Worm (Caenorhabditis elegans) whole organism, L3 larva: ENCODE data around the gene W02G9.3.

Experiments
- R02D3.7 ChIP-seq: fragments of 150-350 bp; optimal IDR thresholded peaks from 2 replicates; lab custom pipeline; 2014; ENCODE audit warnings: missing biosample characterization, missing genetic modification characterization
- ZK546.5 ChIP-seq: sonication (generic microtip); optimal IDR thresholded peaks from 2 replicates; lab custom pipeline; 2017; ENCODE audit warnings: missing biosample characterization, missing genetic modification characterization
- aly-2 ChIP-seq: fragments of 150-350 bp; optimal IDR thresholded peaks from 2 replicates; lab custom pipeline; 2014; ENCODE audit warnings: missing biosample characterization, missing genetic modification characterization
- ama-1 ChIP-seq: fragments of 150-350 bp; optimal IDR thresholded peaks from 2 replicates; lab custom pipeline; 2018
- ceh-16 ChIP-seq: sonication (generic microtip); optimal IDR thresholded peaks from 2 replicates; lab custom pipeline; 2017; ENCODE audit warnings: missing biosample characterization, missing genetic modification characterization
- ceh-28 ChIP-seq: fragments of 150-350 bp; optimal IDR thresholded peaks from 2 replicates; lab custom pipeline; 2014; ENCODE audit warnings: missing biosample characterization, missing genetic modification reagents, missing genetic modification characterization
- ceh-82 ChIP-seq: fragments of 150-350 bp; optimal IDR thresholded peaks from 2 replicates; lab custom pipeline; 2014; ENCODE audit warnings: missing biosample characterization, missing genetic modification characterization
- daf-12 ChIP-seq: fragments of 150-350 bp; optimal IDR thresholded peaks from 2 replicates; lab custom pipeline; 2014; ENCODE audit warnings: missing biosample characterization, missing genetic modification reagents, missing genetic modification characterization
- egl-27 ChIP-seq: sonication (generic microtip); optimal IDR thresholded peaks from 4 replicates; lab custom pipeline; 2017; ENCODE audit warnings: missing biosample characterization, missing genetic modification reagents, missing genetic modification characterization
- egl-5 ChIP-seq: fragments of 150-350 bp; optimal IDR thresholded peaks from 2 replicates; lab custom pipeline; 2017; ENCODE audit warnings: missing biosample characterization, missing genetic modification reagents, missing genetic modification characterization, inconsistent platforms
- elt-1 ChIP-seq: fragments of 150-350 bp; optimal IDR thresholded peaks from 2 replicates; lab custom pipeline; 2014; ENCODE audit warnings: missing biosample characterization, missing genetic modification characterization
- elt-2 ChIP-seq: sonication (generic microtip); optimal IDR thresholded peaks from 2 replicates; lab custom pipeline; 2016; ENCODE audit warnings: missing genetic modification reagents, mild to moderate bottlenecking, missing genetic modification characterization, missing compliant biosample characterization
- elt-3 ChIP-seq, 3 experiments: fragments of 150-350 bp in 1 of 3; sonication (generic microtip) in 2 of 3; optimal IDR thresholded peaks; 2 replicates in 2 of 3; 4 replicates in 1 of 3; lab custom pipeline; 2014 to 2017; ENCODE audit warnings: missing biosample characterization in 3 of 3, missing genetic modification characterization in 3 of 3
- eor-1 ChIP-seq, 2 experiments: fragments of 150-350 bp; optimal IDR thresholded peaks; 2 replicates each; lab custom pipeline; 2014 to 2018; ENCODE audit warnings: missing biosample characterization in 2 of 2, missing genetic modification characterization in 2 of 2
- fos-1 ChIP-seq: fragments of 150-350 bp; optimal IDR thresholded peaks from 2 replicates; lab custom pipeline; 2014; ENCODE audit warnings: missing biosample characterization, missing genetic modification characterization
- hmg-11 ChIP-seq: sonication (generic microtip); optimal IDR thresholded peaks from 2 replicates; lab custom pipeline; 2016; ENCODE audit warnings: missing genetic modification characterization, missing compliant biosample characterization
- jun-1 ChIP-seq: fragments of 150-350 bp; optimal IDR thresholded peaks from 2 replicates; lab custom pipeline; 2014; ENCODE audit warnings: missing biosample characterization, missing genetic modification reagents, missing genetic modification characterization
- lin-15B ChIP-seq: fragments of 150-350 bp; optimal IDR thresholded peaks from 2 replicates; lab custom pipeline; 2014; ENCODE audit warnings: missing biosample characterization, missing genetic modification characterization
- lin-39 ChIP-seq: fragments of 150-350 bp; optimal IDR thresholded peaks from 2 replicates; lab custom pipeline; 2018; ENCODE audit warnings: missing biosample characterization, missing genetic modification reagents, missing genetic modification characterization
- lsy-12 ChIP-seq: sonication (generic microtip); optimal IDR thresholded peaks from 2 replicates; lab custom pipeline; 2016; ENCODE audit warnings: mild to moderate bottlenecking, missing genetic modification characterization, missing compliant biosample characterization
- mdl-1 ChIP-seq: fragments of 150-350 bp; optimal IDR thresholded peaks from 2 replicates; lab custom pipeline; 2014; ENCODE audit warnings: missing biosample characterization, missing genetic modification characterization
- mml-1 ChIP-seq: fragments of 150-350 bp; sonication (generic microtip); optimal IDR thresholded peaks from 3 replicates; lab custom pipeline; 2014; ENCODE audit warnings: missing biosample characterization, missing genetic modification characterization
- nfya-1 ChIP-seq: sonication (generic microtip); optimal IDR thresholded peaks from 2 replicates; lab custom pipeline; 2017; ENCODE audit warnings: missing genetic modification characterization, mild to moderate bottlenecking, missing compliant biosample characterization, antibody characterized with exemption, moderate library complexity; ENCODE audit not compliant: insufficient read depth
- nhr-11 ChIP-seq: fragments of 150-350 bp; optimal IDR thresholded peaks from 2 replicates; lab custom pipeline; 2014; ENCODE audit warnings: missing biosample characterization, missing genetic modification characterization
- nhr-12 ChIP-seq: fragments of 150-350 bp; optimal IDR thresholded peaks from 2 replicates; lab custom pipeline; 2014; ENCODE audit warnings: missing biosample characterization, missing genetic modification characterization
- nhr-23 ChIP-seq: fragments of 150-350 bp; optimal IDR thresholded peaks from 2 replicates; lab custom pipeline; 2014; ENCODE audit warnings: missing biosample characterization, missing genetic modification reagents, missing genetic modification characterization
- nhr-237 ChIP-seq: fragments of 150-350 bp; optimal IDR thresholded peaks from 2 replicates; lab custom pipeline; 2014; ENCODE audit warnings: missing biosample characterization, missing genetic modification characterization
- nhr-25 ChIP-seq: sonication (generic microtip); optimal IDR thresholded peaks from 2 replicates; lab custom pipeline; 2017; ENCODE audit warnings: missing biosample characterization, missing genetic modification characterization
- nhr-43 ChIP-seq: sonication (generic microtip); optimal IDR thresholded peaks from 2 replicates; lab custom pipeline; 2016; ENCODE audit warnings: mild to moderate bottlenecking, missing genetic modification characterization, missing compliant biosample characterization; ENCODE audit not compliant: poor library complexity, severe bottlenecking
- nhr-76 ChIP-seq: fragments of 150-350 bp; sonication (generic microtip); optimal IDR thresholded peaks from 5 replicates; lab custom pipeline; 2014; ENCODE audit warnings: missing biosample characterization, missing genetic modification characterization
- nhr-77 ChIP-seq: fragments of 150-350 bp; optimal IDR thresholded peaks from 2 replicates; lab custom pipeline; 2014; ENCODE audit warnings: missing biosample characterization, missing genetic modification characterization
- pha-4 ChIP-seq: fragments of 150-350 bp; optimal IDR thresholded peaks from 2 replicates; lab custom pipeline; 2014; ENCODE audit warnings: missing biosample characterization, missing genetic modification reagents, missing genetic modification characterization
- pqm-1 ChIP-seq: fragments of 150-350 bp; optimal IDR thresholded peaks from 2 replicates; lab custom pipeline; 2017; ENCODE audit warnings: missing biosample characterization, missing genetic modification characterization, inconsistent platforms
- sea-2 ChIP-seq: fragments of 150-350 bp; sonication (generic microtip); optimal IDR thresholded peaks from 4 replicates; lab custom pipeline; 2014; ENCODE audit warnings: missing biosample characterization, missing genetic modification reagents, missing genetic modification characterization
- skn-1 ChIP-seq: fragments of 150-350 bp; optimal IDR thresholded peaks from 2 replicates; lab custom pipeline; 2014; ENCODE audit warnings: missing biosample characterization, missing genetic modification characterization
- tbx-2 ChIP-seq: sonication (generic microtip); optimal IDR thresholded peaks from 2 replicates; lab custom pipeline; 2016; ENCODE audit warnings: mild to moderate bottlenecking, missing genetic modification characterization, missing compliant biosample characterization
- unc-62 ChIP-seq: fragments of 150-350 bp; sonication (generic microtip); optimal IDR thresholded peaks from 4 replicates; lab custom pipeline; 2014; ENCODE audit warnings: missing biosample characterization, missing genetic modification reagents, missing genetic modification characterization
- zag-1 ChIP-seq: fragments of 150-350 bp; optimal IDR thresholded peaks from 2 replicates; lab custom pipeline; 2014; ENCODE audit warnings: missing biosample characterization, missing genetic modification characterization
- ztf-11 ChIP-seq: fragments of 150-350 bp; optimal IDR thresholded peaks from 2 replicates; lab custom pipeline; 2014; ENCODE audit warnings: missing biosample characterization, missing genetic modification characterization
- ztf-4 ChIP-seq: fragments of 150-350 bp; optimal IDR thresholded peaks from 2 replicates; lab custom pipeline; 2014; ENCODE audit warnings: missing biosample characterization, missing genetic modification characterization

W02G9.3 gene

DNA sequence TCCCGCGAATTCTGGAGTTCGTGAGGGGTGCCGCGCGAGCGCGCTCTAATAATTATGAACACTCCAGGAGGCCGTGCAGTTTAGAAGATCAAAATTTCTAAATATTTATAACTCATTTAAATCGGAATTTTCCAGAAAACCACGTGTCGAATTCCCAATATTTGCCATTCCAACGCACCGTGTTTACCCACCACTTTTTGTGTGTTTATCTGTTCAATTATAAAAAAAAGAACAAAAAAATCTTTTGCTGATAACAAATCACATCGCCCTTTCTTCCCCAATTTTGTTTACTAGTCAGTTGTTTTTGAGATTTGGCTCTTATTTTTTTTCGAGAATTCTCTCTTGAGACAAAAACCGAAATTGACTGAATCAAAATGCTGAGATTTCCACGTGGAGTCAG, 16.6 kb upstream of the W02G9.3 start:
- TF ChIP-seq nhr-237 (tag; lab: Kevin White, UChicago), result no peak
- TF ChIP-seq elt-2 (tag; lab: Kevin White, UChicago), result peak; percentile 43
- TF ChIP-seq pha-4 (tag; lab: Kevin White, UChicago), result peak; percentile 78

DNA sequence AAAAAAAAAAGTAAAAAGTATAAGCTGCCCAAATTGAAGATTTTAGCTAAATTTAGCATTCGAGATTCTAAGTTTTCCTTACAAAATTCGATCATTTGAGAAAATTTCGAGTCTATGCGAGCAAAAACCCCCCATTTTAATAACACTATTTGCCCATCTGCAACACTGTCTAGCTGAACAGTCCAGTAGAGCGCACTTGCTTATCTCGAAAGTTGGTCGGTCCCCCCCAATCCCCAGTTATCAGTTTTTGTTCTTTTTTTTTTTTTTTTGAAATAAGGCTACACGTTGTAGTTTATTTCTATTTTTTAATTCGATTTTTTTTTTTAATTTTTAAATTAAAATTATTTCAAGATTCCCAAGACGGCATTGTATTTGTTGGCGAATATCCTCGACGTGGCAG, 15.1 kb upstream of the W02G9.3 start:
- no peak for TF ChIP-seq nhr-43 (tag; lab: Kevin White, UChicago)
- no peak for TF ChIP-seq hmg-11 (tag; lab: Kevin White, UChicago)
- peak; percentile 39 for TF ChIP-seq pha-4 (tag; lab: Kevin White, UChicago)
- TF ChIP-seq skn-1 (tag; lab: Kevin White, UChicago), result no peak
- peak; percentile 50 for TF ChIP-seq elt-2 (tag; lab: Kevin White, UChicago)
- TF ChIP-seq eor-1 (tag; optimal IDR thresholded peaks at IDR 0.05; lab: Kevin White, UChicago), result no peak
- no peak for TF ChIP-seq zag-1
- TF ChIP-seq ama-1 (lab: Kevin White, UChicago), result no peak
- no peak for TF ChIP-seq nhr-77 (tag; lab: Kevin White, UChicago)
- TF ChIP-seq unc-62 (GFP tag; lab: Kevin White, UChicago), result no peak
- TF ChIP-seq pqm-1, result peak; percentile 9
- no peak for TF ChIP-seq ceh-28 (tag; lab: Kevin White, UChicago)
- TF ChIP-seq ztf-4 (tag; lab: Kevin White, UChicago), result no peak
- no peak for TF ChIP-seq mdl-1 (tag; lab: Kevin White, UChicago)
- TF ChIP-seq ceh-82, result no peak
- no peak for TF ChIP-seq daf-12 (tag; lab: Kevin White, UChicago)
- no peak for TF ChIP-seq fos-1
- no peak for TF ChIP-seq mml-1 (tag; lab: Kevin White, UChicago)
- no peak for TF ChIP-seq nhr-11 (tag; lab: Kevin White, UChicago)
- no peak for TF ChIP-seq ZK546.5
- TF ChIP-seq lin-15B (tag; lab: Kevin White, UChicago), result peak; percentile 7
- TF ChIP-seq ceh-16 (tag; lab: Kevin White, UChicago), result no peak
- no peak for TF ChIP-seq aly-2 (tag; lab: Kevin White, UChicago)
- no peak for TF ChIP-seq nhr-76 (tag; lab: Kevin White, UChicago)
- TF ChIP-seq R02D3.7 (tag; lab: Kevin White, UChicago), result no peak
- TF ChIP-seq nfya-1 (tag; lab: Kevin White, UChicago), result peak; percentile 26
- TF ChIP-seq egl-27 (tag; lab: Kevin White, UChicago), result no peak
- no peak for TF ChIP-seq sea-2 (GFP tag; lab: Kevin White, UChicago)
- no peak for TF ChIP-seq lin-39 (tag; lab: Kevin White, UChicago)
- TF ChIP-seq egl-5 (tag; lab: Kevin White, UChicago), result no peak
- TF ChIP-seq lsy-12 (tag; lab: Kevin White, UChicago), result no peak
- no peak for TF ChIP-seq nhr-23 (tag; lab: Kevin White, UChicago)

DNA sequence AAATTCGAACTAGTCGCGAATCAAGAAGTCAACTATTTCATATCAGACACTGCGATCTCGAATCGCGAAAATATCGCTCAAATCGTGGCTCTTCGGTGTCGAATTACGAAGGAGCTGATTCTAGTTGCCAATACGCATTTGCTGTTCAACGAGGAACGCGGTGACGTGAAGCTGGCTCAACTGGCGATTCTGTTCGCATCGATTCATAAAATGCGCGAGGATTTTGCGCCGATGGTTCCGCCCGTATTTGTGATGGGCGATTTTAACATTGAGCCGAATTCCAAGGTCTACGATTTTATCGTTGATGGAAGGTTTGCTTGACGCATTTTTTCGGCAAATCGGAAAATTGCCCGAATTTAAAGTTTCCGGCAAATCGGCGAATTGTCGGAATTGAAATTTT, 12.3 kb upstream of the W02G9.3 start:
- TF ChIP-seq skn-1 (tag; lab: Kevin White, UChicago) (no peak), nhr-12 (tag; lab: Kevin White, UChicago) (no peak), nfya-1 (tag; lab: Kevin White, UChicago) (no peak), zag-1 (no peak), pqm-1 (no peak), jun-1 (no peak), ceh-28 (tag; lab: Kevin White, UChicago) (no peak), lsy-12 (tag; lab: Kevin White, UChicago) (no peak), aly-2 (tag; lab: Kevin White, UChicago) (no peak), elt-2 (tag; lab: Kevin White, UChicago) (no peak), ceh-16 (tag; lab: Kevin White, UChicago) (no peak), fos-1 (no peak), tbx-2 (no peak), elt-3 (tag; optimal IDR thresholded peaks at IDR 0.05; lab: Kevin White, UChicago) (no peak), ztf-11 (tag; lab: Kevin White, UChicago) (no peak), egl-5 (tag; lab: Kevin White, UChicago) (no peak), nhr-25 (tag; lab: Kevin White, UChicago) (no peak), elt-1 (tag; lab: Kevin White, UChicago) (no peak)
